Worm (Caenorhabditis elegans) whole organism, late embryonic: ENCODE results near the gene F47D12.7.

Experiments
- K02D7.2 ChIP-seq: sonication (generic microtip); optimal IDR thresholded peaks from 2 replicates; lab custom pipeline; 2017; ENCODE audit warnings: mild to moderate bottlenecking, missing genetic modification characterization, missing compliant biosample characterization
- ahr-1 ChIP-seq: sonication (generic microtip); optimal IDR thresholded peaks from 2 replicates; lab custom pipeline; 2016; ENCODE audit warnings: missing genetic modification characterization, missing compliant biosample characterization
- ama-1 ChIP-seq: fragments of 150-350 bp; optimal IDR thresholded peaks from 2 replicates; lab custom pipeline; 2014
- ceh-9 ChIP-seq: sonication (generic microtip); optimal IDR thresholded peaks from 2 replicates; lab custom pipeline; 2016; ENCODE audit warnings: mild to moderate bottlenecking, missing genetic modification characterization, inconsistent platforms, missing compliant biosample characterization
- dmd-4 ChIP-seq: sonication (generic microtip); optimal IDR thresholded peaks from 2 replicates; lab custom pipeline; 2016; ENCODE audit warnings: borderline replicate concordance, missing genetic modification characterization, missing compliant biosample characterization
- nfya-1 ChIP-seq: sonication (generic microtip); optimal IDR thresholded peaks from 2 replicates; lab custom pipeline; 2017; ENCODE audit warnings: missing genetic modification characterization, mild to moderate bottlenecking, missing compliant biosample characterization, antibody characterized with exemption, moderate library complexity
- nhr-11 ChIP-seq: fragments of 150-350 bp; optimal IDR thresholded peaks from 2 replicates; lab custom pipeline; 2014; ENCODE audit warnings: missing biosample characterization, missing genetic modification characterization
- npax-4 ChIP-seq: sonication (generic microtip); optimal IDR thresholded peaks from 2 replicates; lab custom pipeline; 2016; ENCODE audit warnings: missing genetic modification characterization, missing compliant biosample characterization
- odd-2 ChIP-seq: sonication (generic microtip); optimal IDR thresholded peaks from 2 replicates; lab custom pipeline; 2017; ENCODE audit warnings: antibody characterized with exemption, mild to moderate bottlenecking, missing genetic modification characterization, missing compliant biosample characterization
- pha-2 ChIP-seq: sonication (generic microtip); optimal IDR thresholded peaks from 2 replicates; lab custom pipeline; 2017; ENCODE audit warnings: mild to moderate bottlenecking, missing genetic modification characterization, missing compliant biosample characterization
- pqm-1 ChIP-seq: sonication (generic microtip); optimal IDR thresholded peaks from 2 replicates; lab custom pipeline; 2016; ENCODE audit warnings: missing genetic modification characterization, missing compliant biosample characterization
- syd-9 ChIP-seq: sonication (generic microtip); optimal IDR thresholded peaks from 2 replicates; lab custom pipeline; 2016; ENCODE audit warnings: mild to moderate bottlenecking, missing genetic modification characterization, moderate library complexity, missing compliant biosample characterization
- zip-5 ChIP-seq: sonication (generic microtip); optimal IDR thresholded peaks from 2 replicates; lab custom pipeline; 2016; ENCODE audit warnings: missing genetic modification characterization, missing compliant biosample characterization

DNA sequence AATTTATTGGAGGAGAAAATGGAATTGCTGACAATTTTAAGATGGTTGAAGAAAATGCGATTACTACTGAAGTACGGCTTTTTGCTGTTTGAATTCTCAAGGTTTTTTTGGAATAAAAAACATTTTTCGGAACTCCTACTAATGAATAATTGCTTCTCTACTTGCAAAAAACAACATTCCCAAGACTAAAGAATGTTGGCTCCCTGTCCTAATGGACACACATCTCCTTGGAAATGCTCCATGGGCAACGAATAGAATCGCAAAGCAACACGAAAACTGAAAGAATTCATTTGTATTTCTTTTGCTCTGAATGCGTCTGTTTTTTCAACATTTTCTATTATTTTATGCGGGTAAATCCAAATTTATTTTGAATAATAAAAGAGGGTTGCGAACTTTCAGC, 23.0 kb downstream of the F47D12.7 start, which contains the start of gene C18F10.2:
- TF ChIP-seq npax-4 (tag; lab: Kevin White, UChicago) (no peak), nfya-1 (tag; lab: Kevin White, UChicago) (no peak), zip-5 (no peak), dmd-4 (tag; lab: Kevin White, UChicago) (no peak), pqm-1 (no peak), nhr-11 (tag; lab: Kevin White, UChicago) (no peak), K02D7.2 (no peak), ceh-9 (tag; lab: Kevin White, UChicago) (no peak), ama-1 (lab: Kevin White, UChicago) (no peak), pha-2 (tag; lab: Kevin White, UChicago) (no peak), syd-9 (no peak), odd-2 (tag; lab: Kevin White, UChicago) (no peak), ahr-1 (tag; lab: Kevin White, UChicago) (no peak)
